Fruit fly (Drosophila melanogaster) whole organism, embryonic: ENCODE measurements around the gene Mks1.

Experiments used
- Antp ChIP-seq: fragments of 200-800 bp; sonication (Bioruptor generic); optimal IDR thresholded peaks from 3 replicates; lab custom pipeline; 2016; ENCODE audit warnings: missing biosample characterization, missing genetic modification characterization
- Asciz ChIP-seq: fragments of 200-800 bp; sonication (Bioruptor generic); optimal IDR thresholded peaks from 2 replicates; lab custom pipeline; 2017; ENCODE audit warnings: missing biosample characterization, mild to moderate bottlenecking, missing genetic modification characterization, missing genetic modification reagents
- Blimp-1 ChIP-seq: fragments of 200-800 bp; sonication (Bioruptor generic); optimal IDR thresholded peaks from 3 replicates; lab custom pipeline; 2018; ENCODE audit warnings: missing biosample characterization, missing genetic modification characterization, mild to moderate bottlenecking, moderate library complexity, missing genetic modification reagents
- CG10565 ChIP-seq: fragments of 200-800 bp; sonication (Bioruptor generic); optimal IDR thresholded peaks from 3 replicates; lab custom pipeline; 2016; ENCODE audit warnings: missing biosample characterization, mild to moderate bottlenecking, missing genetic modification characterization
- CG10979 ChIP-seq: fragments of 200-800 bp; sonication (Bioruptor generic); optimal IDR thresholded peaks from 2 replicates; lab custom pipeline; 2018; ENCODE audit warnings: missing biosample characterization, mild to moderate bottlenecking, missing genetic modification characterization, moderate library complexity
- CG12219 ChIP-seq: fragments of 200-800 bp; sonication (Bioruptor generic); optimal IDR thresholded peaks from 3 replicates; lab custom pipeline; 2018; ENCODE audit warnings: missing biosample characterization, mild to moderate bottlenecking, missing genetic modification characterization
- CG13123 ChIP-seq: fragments of 200-800 bp; sonication (Bioruptor generic); optimal IDR thresholded peaks from 2 replicates; lab custom pipeline; 2016; ENCODE audit warnings: missing biosample characterization, missing genetic modification characterization
- CG13424 ChIP-seq: fragments of 200-800 bp; sonication (Bioruptor generic); optimal IDR thresholded peaks from 2 replicates; lab custom pipeline; 2019; ENCODE audit warnings: missing biosample characterization, mild to moderate bottlenecking, missing genetic modification characterization, moderate library complexity
- CG14050 ChIP-seq: fragments of 200-800 bp; sonication (Bioruptor generic); IDR thresholded peaks from 3 replicates; pipeline ENCODE4 v1.3.6; 2022; ENCODE audit warnings: missing biosample characterization, missing genetic modification characterization
- CG1647 ChIP-seq: fragments of 200-800 bp; sonication (Bioruptor generic); optimal IDR thresholded peaks from 3 replicates; lab custom pipeline; 2016; ENCODE audit warnings: missing biosample characterization, missing genetic modification characterization
- CG17361 ChIP-seq: fragments of 200-800 bp; sonication (Bioruptor generic); IDR thresholded peaks from 3 replicates; pipeline ENCODE4 v1.3.6; 2022; ENCODE audit warnings: missing biosample characterization, missing genetic modification characterization
- CG17612 ChIP-seq: fragments of 200-800 bp; sonication (Bioruptor generic); IDR thresholded peaks from 2 replicates; pipeline ENCODE4 v1.3.6; 2022; ENCODE audit warnings: missing biosample characterization, missing genetic modification characterization
- CG1832 ChIP-seq: fragments of 200-800 bp; sonication (Bioruptor generic); optimal IDR thresholded peaks from 2 replicates; lab custom pipeline; 2017; ENCODE audit warnings: missing biosample characterization, mild to moderate bottlenecking, missing genetic modification characterization, inconsistent platforms
- CG2678 ChIP-seq: fragments of 200-800 bp; sonication (Bioruptor generic); optimal IDR thresholded peaks from 3 replicates; lab custom pipeline; 2019; ENCODE audit warnings: missing biosample characterization, mild to moderate bottlenecking, missing genetic modification characterization, moderate library complexity
- CG2889 ChIP-seq: fragments of 200-800 bp; sonication (Bioruptor generic); IDR thresholded peaks from 3 replicates; pipeline ENCODE4 v1.3.6; 2022; ENCODE audit warnings: missing biosample characterization, missing genetic modification characterization
- CG30431 ChIP-seq: fragments of 200-800 bp; sonication (Bioruptor generic); optimal IDR thresholded peaks from 2 replicates; lab custom pipeline; 2017; ENCODE audit warnings: missing biosample characterization, missing genetic modification characterization
- CG34422 ChIP-seq: fragments of 200-800 bp; sonication (Bioruptor generic); IDR thresholded peaks from 3 replicates; pipeline ENCODE4 v1.3.6; 2022; ENCODE audit warnings: missing biosample characterization, missing genetic modification characterization
- CG42726 ChIP-seq: fragments of 200-800 bp; sonication (Bioruptor generic); IDR thresholded peaks from 2 replicates; pipeline ENCODE4 v1.3.6; 2022; ENCODE audit warnings: missing biosample characterization, missing genetic modification characterization; ENCODE audit not compliant: partially characterized antibody
- CG4282 ChIP-seq: fragments of 200-800 bp; sonication (Bioruptor generic); optimal IDR thresholded peaks from 2 replicates; lab custom pipeline; 2016; ENCODE audit warnings: missing biosample characterization, missing genetic modification characterization
- CG4404 ChIP-seq: fragments of 200-800 bp; sonication (Bioruptor generic); IDR thresholded peaks from 2 replicates; pipeline ENCODE4 v1.3.6; 2022; ENCODE audit warnings: missing biosample characterization, missing genetic modification characterization
- CG4617 ChIP-seq: fragments of 200-800 bp; sonication (Bioruptor generic); optimal IDR thresholded peaks from 3 replicates; lab custom pipeline; 2016; ENCODE audit warnings: missing biosample characterization, missing genetic modification characterization, borderline replicate concordance
- CG7271 ChIP-seq: fragments of 200-800 bp; sonication (Bioruptor generic); optimal IDR thresholded peaks from 2 replicates; lab custom pipeline; 2018; ENCODE audit warnings: missing biosample characterization, mild to moderate bottlenecking, missing genetic modification characterization, moderate library complexity
- CG7786 ChIP-seq: fragments of 200-800 bp; sonication (Bioruptor generic); optimal IDR thresholded peaks from 2 replicates; lab custom pipeline; 2016; ENCODE audit warnings: missing biosample characterization, missing genetic modification characterization
- CG8281 ChIP-seq: fragments of 200-800 bp; sonication (Bioruptor generic); optimal IDR thresholded peaks from 2 replicates; lab custom pipeline; 2018; ENCODE audit warnings: missing biosample characterization, mild to moderate bottlenecking, missing genetic modification characterization, moderate library complexity
- CG8359 ChIP-seq: fragments of 200-800 bp; sonication (Bioruptor generic); optimal IDR thresholded peaks from 2 replicates; lab custom pipeline; 2017; ENCODE audit warnings: missing biosample characterization, mild to moderate bottlenecking, missing genetic modification characterization, borderline replicate concordance
- CTCF ChIP-seq: fragments of 200-800 bp; sonication (Bioruptor generic); optimal IDR thresholded peaks from 2 replicates; lab custom pipeline; 2017; ENCODE audit warnings: missing biosample characterization, mild to moderate bottlenecking, missing genetic modification characterization, moderate library complexity
- CkIIα-i1 ChIP-seq: fragments of 200-800 bp; sonication (Bioruptor generic); IDR thresholded peaks from 2 replicates; pipeline ENCODE4 v1.3.6; 2022; ENCODE audit warnings: missing biosample characterization, missing genetic modification characterization
- D19A ChIP-seq: fragments of 200-800 bp; optimal IDR thresholded peaks from 3 replicates; lab custom pipeline; 2019; ENCODE audit warnings: missing biosample characterization, mild to moderate bottlenecking, missing genetic modification characterization, moderate library complexity
- Dll ChIP-seq: fragments of 200-800 bp; sonication (Bioruptor generic); IDR thresholded peaks from 4 replicates; pipeline ENCODE4 v1.3.6; 2022; ENCODE audit warnings: missing biosample characterization, missing genetic modification characterization; ENCODE audit not compliant: partially characterized antibody
- Hr78 ChIP-seq, 2 experiments: fragments of 200-800 bp in 1 of 2; fragments of >200 bp in 1 of 2; sonication (Bioruptor generic) in 1 of 2; optimal IDR thresholded peaks; 2 replicates each; lab custom pipeline; 2017 to 2019; ENCODE audit warnings: missing biosample characterization in 2 of 2, missing genetic modification characterization in 2 of 2, mild to moderate bottlenecking in 1 of 2, moderate library complexity in 1 of 2
- Lhr ChIP-seq: fragments of 200-800 bp; sonication (Bioruptor generic); optimal IDR thresholded peaks from 3 replicates; lab custom pipeline; 2017; ENCODE audit warnings: mild to moderate bottlenecking, missing biosample characterization, missing genetic modification reagents, missing genetic modification characterization
- MBD-R2 ChIP-seq: fragments of 200-800 bp; sonication (Bioruptor generic); IDR thresholded peaks from 2 replicates; pipeline ENCODE4 v1.3.6; 2022; ENCODE audit warnings: missing biosample characterization, missing genetic modification characterization
- Nf-YA ChIP-seq: fragments of 200-800 bp; sonication (Bioruptor generic); IDR thresholded peaks from 2 replicates; pipeline ENCODE4 v1.3.6; 2022; ENCODE audit warnings: missing biosample characterization, missing genetic modification characterization
- Oaz ChIP-seq: fragments of 200-800 bp; sonication (Bioruptor generic); IDR thresholded peaks from 2 replicates; pipeline ENCODE4 v1.3.6; 2022; ENCODE audit warnings: missing biosample characterization, missing genetic modification characterization
- Scr ChIP-seq: fragments of 200-800 bp; sonication (Bioruptor generic); IDR thresholded peaks from 2 replicates; pipeline ENCODE4 v1.3.6; 2022; ENCODE audit warnings: missing biosample characterization, missing genetic modification characterization; ENCODE audit not compliant: partially characterized antibody
- Tbp ChIP-seq: fragments of >200 bp; optimal IDR thresholded peaks from 2 replicates; lab custom pipeline; 2018; ENCODE audit warnings: missing biosample characterization, missing genetic modification characterization
- Trl ChIP-seq, 3 experiments: fragments of >200 bp in 2 of 3; fragments of 200-800 bp in 1 of 3; sonication (Bioruptor generic) in 1 of 3; optimal IDR thresholded peaks; 2 replicates in 1 of 3; 3 replicates in 2 of 3; lab custom pipeline; 2016 to 2017; ENCODE audit warnings: missing biosample characterization in 1 of 3, missing genetic modification characterization in 1 of 3
- croc ChIP-seq: fragments of 200-800 bp; sonication (Bioruptor generic); conservative IDR thresholded peaks from 3 replicates; pipeline ENCODE4 v1.3.6; 2022; ENCODE audit warnings: missing biosample characterization, missing genetic modification characterization
- dan ChIP-seq: fragments of 200-800 bp; sonication (Bioruptor generic); IDR thresholded peaks from 2 replicates; pipeline ENCODE4 v1.3.6; 2022; ENCODE audit warnings: missing biosample characterization, missing genetic modification characterization
- ems ChIP-seq: fragments of 200-800 bp; sonication (Bioruptor generic); optimal IDR thresholded peaks from 3 replicates; lab custom pipeline; 2016; ENCODE audit warnings: missing biosample characterization, missing genetic modification characterization
- ftz-f1 ChIP-seq: fragments of 200-800 bp; sonication (Bioruptor generic); optimal IDR thresholded peaks from 2 replicates; lab custom pipeline; 2016; ENCODE audit warnings: missing biosample characterization, missing genetic modification characterization
- fu2 ChIP-seq: fragments of 200-800 bp; sonication (Bioruptor generic); optimal IDR thresholded peaks from 2 replicates; lab custom pipeline; 2016; ENCODE audit warnings: missing biosample characterization, missing genetic modification characterization
- lbe ChIP-seq: fragments of 200-800 bp; sonication (Bioruptor generic); optimal IDR thresholded peaks from 2 replicates; lab custom pipeline; 2016; ENCODE audit warnings: missing biosample characterization, mild to moderate bottlenecking, missing genetic modification characterization
- lov ChIP-seq, 2 experiments: fragments of 200-800 bp in 1 of 2; fragments of >200 bp in 1 of 2; sonication (Bioruptor generic) in 1 of 2; IDR thresholded peaks in 1 of 2; optimal IDR thresholded peaks in 1 of 2; 2 replicates in 1 of 2; 3 replicates in 1 of 2; pipeline versions ENCODE4 v1.3.6 to Lab custom; 2017 to 2022; ENCODE audit warnings: missing biosample characterization in 1 of 2, missing genetic modification characterization in 1 of 2
- phol ChIP-seq: fragments of 200-800 bp; sonication (Bioruptor generic); optimal IDR thresholded peaks from 3 replicates; lab custom pipeline; 2018; ENCODE audit warnings: missing biosample characterization, mild to moderate bottlenecking, missing genetic modification characterization, moderate library complexity
- prd ChIP-seq, 3 experiments: fragments of >200 bp in 2 of 3; fragments of 200-800 bp in 1 of 3; sonication (Bioruptor generic) in 1 of 3; optimal IDR thresholded peaks in 2 of 3; IDR thresholded peaks in 1 of 3; 2 replicates in 2 of 3; 3 replicates in 1 of 3; pipeline versions ENCODE4 v1.3.6 to Lab custom; 2017 to 2022; ENCODE audit warnings: missing biosample characterization in 1 of 3, missing genetic modification characterization in 1 of 3
- seq ChIP-seq: fragments of 200-800 bp; sonication (Bioruptor generic); IDR thresholded peaks from 2 replicates; pipeline ENCODE4 v1.3.6; 2022; ENCODE audit warnings: missing biosample characterization, missing genetic modification characterization
- tx ChIP-seq: fragments of 200-800 bp; sonication (Bioruptor generic); optimal IDR thresholded peaks from 2 replicates; lab custom pipeline; 2016; ENCODE audit warnings: missing biosample characterization, missing genetic modification characterization
- vfl ChIP-seq: fragments of 200-800 bp; sonication (Bioruptor generic); optimal IDR thresholded peaks from 2 replicates; lab custom pipeline; 2016; ENCODE audit warnings: missing biosample characterization, missing genetic modification characterization
- yki ChIP-seq: fragments of >200 bp; optimal IDR thresholded peaks from 3 replicates; lab custom pipeline; 2018

The Mks1 gene

dm6 chrX:12454358-12454757, 42.0 kb downstream of the Mks1 start, which contains the start of gene CG15927 (continued):
- TF ChIP-seq Scr (GFP tag; lab: Robert Waterston, UW) (no peak), ems (GFP tag; lab: Kevin White, UChicago) (peak; percentile 24), CG4404 (no peak; the same call in 1 of the 2 replicates), D19A (tag; lab: Kevin White, UChicago) (peak; percentile 39), CG4282 (no peak), Tbp (GFP tag; lab: Kevin White, UChicago) (no peak), Asciz (GFP tag; lab: Kevin White, UChicago) (peak; percentile 54), CG14050 (GFP tag; lab: Robert Waterston, UW) (peak; percentile 67), CG8281 (peak; percentile 22), croc (GFP tag; lab: Robert Waterston, UW) (no peak), Trl (optimal IDR thresholded peaks at IDR 0.05; lab: Kevin White, UChicago) (no peak), Trl (GFP tag; optimal IDR thresholded peaks at IDR 0.05; lab: Kevin White, UChicago) (peak; percentile 23), vfl (GFP tag; lab: Kevin White, UChicago) (no peak), CG10979 (tag; lab: Kevin White, UChicago) (peak; percentile 72), Antp (no peak), CkIIα-i1 (GFP tag; lab: Robert Waterston, UW) (no peak), MBD-R2 (GFP tag; lab: Robert Waterston, UW) (peak; percentile 28; the same call in 1 of the 2 replicates), CG1647 (GFP tag; lab: Kevin White, UChicago) (no peak), Nf-YA (GFP tag; lab: Robert Waterston, UW) (no peak), CG7786 (GFP tag; lab: Kevin White, UChicago) (no peak), Dll (GFP tag; lab: Robert Waterston, UW) (no peak), fu2 (GFP tag; lab: Kevin White, UChicago) (no peak), ftz-f1 (GFP tag; lab: Kevin White, UChicago) (no peak), CG17612 (GFP tag; lab: Robert Waterston, UW) (no peak), CG1832 (GFP tag; lab: Kevin White, UChicago) (no peak), prd (optimal IDR thresholded peaks at IDR 0.05; lab: Kevin White, UChicago) (no peak), prd (GFP tag; IDR thresholded peaks at IDR 0.05; lab: Robert Waterston, UW) (no peak), CG13123 (GFP tag; lab: Kevin White, UChicago) (no peak), Lhr (GFP tag; lab: Kevin White, UChicago) (no peak), CG34422 (GFP tag; lab: Robert Waterston, UW) (no peak), lbe (GFP tag; lab: Kevin White, UChicago) (no peak), seq (peak; percentile 36), CTCF (GFP tag; lab: Kevin White, UChicago) (peak; percentile 41), yki (lab: Kevin White, UChicago) (no peak), lov (optimal IDR thresholded peaks at IDR 0.05; lab: Kevin White, UChicago) (no peak), lov (GFP tag; IDR thresholded peaks at IDR 0.05; lab: Robert Waterston, UW) (0 out of 3 replicates have a peak, but pooled peaks have one; percentile 17), CG10565 (no peak), CG13424 (tag; lab: Kevin White, UChicago) (peak; percentile 46), CG8359 (GFP tag; lab: Kevin White, UChicago) (peak; percentile 46), Oaz (GFP tag; lab: Robert Waterston, UW) (peak; percentile 45), phol (tag; lab: Kevin White, UChicago) (peak; percentile 69), CG17361 (no peak), CG7271 (no peak), Hr78 (GFP tag; optimal IDR thresholded peaks at IDR 0.05; lab: Kevin White, UChicago) (peak in 1 of 2 experiments; percentile 19), CG2889 (GFP tag; lab: Robert Waterston, UW) (no peak; the same call in 2 of the 3 replicates), dan (no peak), CG30431 (GFP tag; lab: Kevin White, UChicago) (no peak), CG42726 (GFP tag; lab: Robert Waterston, UW) (no peak), tx (GFP tag; lab: Kevin White, UChicago) (no peak), CG4617 (GFP tag; lab: Kevin White, UChicago) (no peak), CG2678 (tag; lab: Kevin White, UChicago) (peak; percentile 72), Blimp-1 (GFP tag; lab: Kevin White, UChicago) (peak; percentile 73), CG12219 (GFP tag; lab: Kevin White, UChicago) (peak; percentile 38)
